Fruit fly (Drosophila melanogaster) whole organism: ENCODE measurements around the gene CG6999.
"Not testable (repeated sequence)": the region's sequence is repeated elsewhere in the genome, so short reads cannot be mapped to it uniquely, and the experiment has no call there.

Experiments
- CG8478 ChIP-seq: fragments of >200 bp; optimal IDR thresholded peaks from 2 replicates; lab custom pipeline; 2018; ENCODE audit warnings: inconsistent platforms
- Dll ChIP-seq: fragments of >200 bp; optimal IDR thresholded peaks from 2 replicates; lab custom pipeline; 2017
- EcR ChIP-seq, 2 experiments: fragments of >200 bp; optimal IDR thresholded peaks; 2 replicates each; lab custom pipeline; 2017; ENCODE audit warnings: missing biosample characterization in 2 of 2, missing genetic modification characterization in 2 of 2, missing genetic modification reagents in 2 of 2
- pan ChIP-seq: fragments of >200 bp; optimal IDR thresholded peaks from 2 replicates; lab custom pipeline; 2017
- psq ChIP-seq: fragments of >200 bp; optimal IDR thresholded peaks from 2 replicates; lab custom pipeline; 2017
- usp ChIP-seq: fragments of >200 bp; optimal IDR thresholded peaks from 2 replicates; lab custom pipeline; 2017; ENCODE audit warnings: missing biosample characterization, missing genetic modification characterization, mixed read lengths

CG6999 gene

dm6 chrX:9075641-9076324, 12.4 kb upstream of the CG6999 start:
- TF ChIP-seq usp (no peak), Dll (lab: Kevin White, UChicago) (no peak), psq (lab: Kevin White, UChicago) (no peak), pan (lab: Kevin White, UChicago) (no peak), EcR (GFP tag; optimal IDR thresholded peaks at IDR 0.05; lab: Kevin White, UChicago) (no peak), CG8478 (no peak)

DNA sequence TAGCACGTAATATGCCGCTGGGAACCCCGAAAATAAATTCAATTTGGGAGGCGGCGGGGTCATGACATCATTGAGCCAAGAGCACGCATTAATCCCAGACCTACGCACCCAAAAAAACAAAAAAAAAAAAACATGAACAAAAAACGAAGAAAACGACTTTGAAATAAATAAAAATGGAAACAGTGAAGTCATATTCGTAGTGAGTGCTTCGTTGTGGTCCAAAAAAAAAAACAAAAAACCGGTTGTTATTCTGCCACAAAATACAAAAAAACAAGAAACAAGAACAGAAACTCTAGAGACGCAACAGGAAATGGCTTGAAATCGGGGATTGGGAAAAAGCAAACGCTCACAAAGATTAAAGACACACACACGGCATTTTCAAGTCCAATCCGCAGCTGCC, 10.6 kb upstream of the CG6999 start:
- TF ChIP-seq Dll (lab: Kevin White, UChicago) (no peak), EcR (GFP tag; optimal IDR thresholded peaks at IDR 0.05; lab: Kevin White, UChicago) (no peak), CG8478 (no peak), usp (no peak), psq (lab: Kevin White, UChicago) (no peak), pan (lab: Kevin White, UChicago) (no peak)

- TF ChIP-seq EcR (GFP tag; optimal IDR thresholded peaks at IDR 0.05; lab: Kevin White, UChicago) (no peak), psq (lab: Kevin White, UChicago) (no peak), Dll (lab: Kevin White, UChicago) (no peak), usp (no peak), CG8478 (no peak), pan (lab: Kevin White, UChicago) (no peak)
Measured at dm6 chrX:9078263-9078662, 9.9 kb upstream of the CG6999 start, which contains the start of gene CG44325. Gene CG44325 (minus strand): TSS chrX:9078499.

dm6 chrX:9080962-9081361, 7.2 kb upstream of the CG6999 start, which contains the start of the genes CG7246 and HP1b:
Gene CG7246 (minus strand): TSS chrX:9081057.
Gene HP1b (plus strand): TSS chrX:9081063.
- no peak for TF ChIP-seq Dll (lab: Kevin White, UChicago)
- TF ChIP-seq CG8478: no peak

DNA sequence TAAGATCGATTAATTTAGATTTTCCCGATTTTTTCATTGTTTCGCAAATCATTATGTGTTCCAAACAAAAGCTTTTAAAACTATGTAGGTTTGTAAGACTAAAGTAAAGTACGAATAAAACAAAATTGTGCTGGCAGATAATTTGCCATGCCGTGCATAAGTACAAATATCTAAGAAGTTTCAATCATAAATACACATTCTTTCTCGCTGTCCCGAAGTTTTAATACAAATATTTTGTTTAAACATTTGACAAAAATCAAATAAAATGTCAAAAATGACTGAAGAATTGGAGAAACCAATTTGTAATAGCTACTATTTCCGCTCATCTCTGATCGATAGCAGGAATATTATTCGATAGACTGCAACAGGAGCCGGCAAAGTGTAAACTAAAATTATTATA, 5.6 kb upstream of the CG6999 start, which contains the start of gene APC4:
TSS of gene APC4 (plus strand) at position 332 of the 400 bp plus-strand sequence.
- TF ChIP-seq CG8478: no peak
- TF ChIP-seq pan (lab: Kevin White, UChicago): no peak
- TF ChIP-seq EcR (GFP tag; optimal IDR thresholded peaks at IDR 0.05; lab: Kevin White, UChicago): no peak
- no peak for TF ChIP-seq Dll (lab: Kevin White, UChicago)
- TF ChIP-seq usp: no peak
- TF ChIP-seq psq (lab: Kevin White, UChicago): no peak

- TF ChIP-seq Dll (lab: Kevin White, UChicago) (no peak), usp (no peak), pan (lab: Kevin White, UChicago) (no peak), psq (lab: Kevin White, UChicago) (no peak), CG8478 (no peak), EcR (GFP tag; optimal IDR thresholded peaks at IDR 0.05; lab: Kevin White, UChicago) (no peak)
Measured at dm6 chrX:9085726-9086125, 2.4 kb upstream of the CG6999 start, which contains the start of gene CG32708. Gene CG32708 (plus strand): TSS chrX:9085932.

DNA sequence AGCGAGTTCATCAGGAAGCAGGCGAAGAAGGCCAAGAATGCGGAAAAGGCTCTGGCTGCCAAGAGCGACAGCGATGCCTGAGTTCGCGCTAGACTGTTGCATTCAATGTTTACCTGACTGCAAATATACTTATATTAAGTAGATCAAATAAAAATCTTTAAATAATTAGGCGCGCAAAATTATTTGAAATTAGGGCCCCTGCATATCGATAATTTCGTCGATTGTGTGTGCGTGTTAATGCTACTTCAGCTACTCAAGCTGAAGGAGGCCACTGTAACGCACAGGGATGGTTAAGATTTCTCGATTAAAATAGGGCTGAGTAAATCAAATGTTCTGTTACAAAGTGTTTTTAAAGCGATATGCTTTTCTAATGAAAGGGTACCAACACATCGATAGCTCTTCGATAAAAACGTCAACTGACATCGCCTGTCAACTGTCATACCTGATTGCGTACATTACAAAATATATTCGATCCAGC, 1.4 kb upstream of the CG6999 start, which contains the start of gene CG32706:
TSS of gene CG32706 (plus strand) at position 428 of the 478 bp plus-strand sequence.
- not testable (repeated sequence) for TF ChIP-seq pan (lab: Kevin White, UChicago); CG8478; EcR (GFP tag; optimal IDR thresholded peaks at IDR 0.05; lab: Kevin White, UChicago)

- TF ChIP-seq pan (lab: Kevin White, UChicago): no peak
- no peak for TF ChIP-seq psq (lab: Kevin White, UChicago)
- no peak for TF ChIP-seq EcR (GFP tag; optimal IDR thresholded peaks at IDR 0.05; lab: Kevin White, UChicago)
- TF ChIP-seq usp: no peak
- TF ChIP-seq Dll (lab: Kevin White, UChicago): no peak
- no peak for TF ChIP-seq CG8478
Measured at dm6 chrX:9089254-9090056, 1.3 kb downstream of the CG6999 start, which contains the start of gene CCT2. Gene CCT2 (plus strand): TSS chrX:9089513.

DNA sequence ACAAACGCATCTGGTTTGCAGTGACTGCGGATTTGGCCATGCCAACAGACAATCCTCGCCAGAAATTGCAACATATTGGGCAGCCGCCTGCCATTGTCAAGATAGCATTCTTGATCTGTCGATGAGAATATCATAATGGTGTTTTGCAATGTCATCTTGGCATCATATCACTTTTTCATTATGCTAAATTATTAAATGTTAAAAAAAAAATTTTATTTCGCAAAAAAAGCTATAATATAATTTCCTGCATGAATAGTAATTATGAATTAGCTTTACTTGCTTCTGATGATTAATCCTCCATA, 1.8 kb downstream of the CG6999 start:
- no peak for TF ChIP-seq pan (lab: Kevin White, UChicago)

dm6 chrX:9093062-9093461, 4.9 kb downstream of the CG6999 start:
- TF ChIP-seq usp (no peak), EcR (GFP tag; optimal IDR thresholded peaks at IDR 0.05; lab: Kevin White, UChicago) (no peak), Dll (lab: Kevin White, UChicago) (no peak), pan (lab: Kevin White, UChicago) (no peak), psq (lab: Kevin White, UChicago) (no peak), CG8478 (no peak)

- TF ChIP-seq Dll (lab: Kevin White, UChicago): no peak
Measured at dm6 chrX:9093912-9094311, 5.7 kb downstream of the CG6999 start.

dm6 chrX:9102125-9102524, 14.0 kb downstream of the CG6999 start:
- TF ChIP-seq EcR (GFP tag; optimal IDR thresholded peaks at IDR 0.05; lab: Kevin White, UChicago): no peak
- TF ChIP-seq usp: no peak
- no peak for TF ChIP-seq pan (lab: Kevin White, UChicago)
- TF ChIP-seq CG8478: no peak
- TF ChIP-seq Dll (lab: Kevin White, UChicago): no peak
- TF ChIP-seq psq (lab: Kevin White, UChicago): no peak
